Fruit fly (Drosophila melanogaster): ENCODE data around the gene shams.
A peak's percentile ranks its signal among the peaks of the same experiment; 100 is the strongest.

DNA sequence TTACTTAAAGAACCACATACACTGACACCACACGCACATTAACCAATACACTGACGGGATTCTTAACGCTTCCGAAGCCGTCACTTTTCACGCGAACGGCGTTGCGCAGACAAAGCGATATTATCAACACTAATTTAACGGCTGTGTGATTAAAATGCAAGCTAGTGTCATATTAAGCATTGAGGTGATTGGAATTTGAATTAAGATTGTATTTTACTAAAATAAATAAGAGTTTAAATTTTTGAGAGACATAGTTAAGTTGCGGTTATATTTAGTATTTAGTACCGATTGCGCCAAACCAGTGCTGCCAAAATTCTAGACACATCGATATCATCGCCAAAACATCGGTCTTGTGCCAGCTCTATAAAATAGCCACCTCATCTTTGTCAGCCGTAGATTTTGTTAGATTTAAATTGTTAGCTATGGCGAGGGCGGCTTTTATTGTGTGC, 35.4 kb downstream of the shams start, which contains the start of the genes Ythdf and bai:
- TF ChIP-seq CG12768 (GFP tag; optimal IDR thresholded peaks at IDR 0.05) (peak; percentile 1), tj (GFP tag; optimal IDR thresholded peaks at IDR 0.05) (no peak), Hr96 (GFP tag; optimal IDR thresholded peaks at IDR 0.05) (no peak), CG14711 (tag; optimal IDR thresholded peaks at IDR 0.05) (peak; percentile 25), CG7045 (GFP tag; optimal IDR thresholded peaks at IDR 0.05) (no peak), CG11617 (GFP tag; optimal IDR thresholded peaks at IDR 0.05) (peak; percentile 46), cnc (optimal IDR thresholded peaks at IDR 0.05) (no peak), ovo (GFP tag; optimal IDR thresholded peaks at IDR 0.05) (no peak), Crg-1 (GFP tag; optimal IDR thresholded peaks at IDR 0.05) (peak; percentile 35), pad (GFP tag; optimal IDR thresholded peaks at IDR 0.05) (peak; percentile 55), kay (GFP tag; ENCODE audit: borderline replicate concordance) (no peak)

All from whole organism, adult.